Fruit fly (Drosophila melanogaster) whole organism, prepupa: ENCODE measurements around the gene gny.

Source experiments
- CG11762 ChIP-seq: fragments of 200-800 bp; sonication (Bioruptor generic); optimal IDR thresholded peaks from 3 replicates; lab custom pipeline; 2016; ENCODE audit warnings: missing biosample characterization, missing genetic modification characterization; ENCODE audit not compliant: insufficient read depth
- CG15336 ChIP-seq: fragments of 200-800 bp; sonication (Bioruptor generic); IDR thresholded peaks from 2 replicates; pipeline ENCODE4 v1.3.6; 2022; ENCODE audit warnings: missing biosample characterization, missing genetic modification characterization
- CG1621 ChIP-seq: fragments of 200-800 bp; sonication (Bioruptor generic); optimal IDR thresholded peaks from 3 replicates; lab custom pipeline; 2018; ENCODE audit warnings: missing biosample characterization, mild to moderate bottlenecking, missing genetic modification characterization
- CG16779 ChIP-seq: fragments of 200-800 bp; sonication (Bioruptor generic); optimal IDR thresholded peaks from 3 replicates; lab custom pipeline; 2017; ENCODE audit warnings: missing biosample characterization, mild to moderate bottlenecking, missing genetic modification characterization
- CG3032 ChIP-seq: fragments of 200-800 bp; optimal IDR thresholded peaks from 2 replicates; lab custom pipeline; 2019; ENCODE audit warnings: missing biosample characterization, mild to moderate bottlenecking, missing genetic modification characterization, moderate library complexity
- CG34406 ChIP-seq: fragments of 200-800 bp; sonication (Bioruptor generic); optimal IDR thresholded peaks from 3 replicates; lab custom pipeline; 2016; ENCODE audit warnings: missing biosample characterization, missing genetic modification characterization
- CG4318 ChIP-seq: fragments of 200-800 bp; sonication (Bioruptor generic); optimal IDR thresholded peaks from 3 replicates; lab custom pipeline; 2017; ENCODE audit warnings: missing biosample characterization, mild to moderate bottlenecking, missing genetic modification characterization
- CG6792 ChIP-seq: fragments of 200-800 bp; sonication (Bioruptor generic); optimal IDR thresholded peaks from 3 replicates; lab custom pipeline; 2016; ENCODE audit warnings: missing biosample characterization, missing genetic modification characterization
- CG7368 ChIP-seq: fragments of 200-800 bp; sonication (Bioruptor generic); optimal IDR thresholded peaks from 3 replicates; lab custom pipeline; 2016; ENCODE audit warnings: missing biosample characterization, missing genetic modification characterization
- eg ChIP-seq: fragments of 200-800 bp; sonication (Bioruptor generic); IDR thresholded peaks from 3 replicates; pipeline ENCODE4 v1.3.6; 2022; ENCODE audit warnings: missing biosample characterization, missing genetic modification characterization
- fd85E ChIP-seq: fragments of 200-800 bp; sonication (Bioruptor generic); optimal IDR thresholded peaks from 3 replicates; lab custom pipeline; 2016; ENCODE audit warnings: missing biosample characterization, missing genetic modification characterization
- topi ChIP-seq: fragments of 200-800 bp; sonication (Bioruptor generic); optimal IDR thresholded peaks from 3 replicates; lab custom pipeline; 2016; ENCODE audit warnings: missing biosample characterization, missing genetic modification characterization

DNA sequence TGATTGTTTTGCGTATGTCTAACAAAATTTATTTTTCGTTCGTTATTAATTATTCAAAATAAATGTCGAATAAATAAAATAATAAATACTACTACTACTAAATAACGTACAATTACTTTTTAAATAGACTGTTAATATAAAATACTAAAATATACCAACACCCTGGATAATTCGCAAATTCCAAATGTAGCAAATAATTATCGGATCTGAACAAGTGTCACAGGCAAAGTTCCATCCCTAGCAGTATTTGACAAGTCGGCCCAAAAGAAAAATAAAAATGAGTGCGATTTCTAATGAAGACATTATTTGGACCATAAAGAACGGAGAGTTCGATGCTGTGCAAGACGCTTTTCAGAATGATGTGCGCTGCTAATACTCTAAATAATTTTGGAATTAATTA lies 38.5 kb upstream of the gny start, which contains the start of gene CG31715:
- TF ChIP-seq topi (GFP tag; lab: Kevin White, UChicago) (no peak), CG3032 (tag; lab: Kevin White, UChicago) (no peak), CG6792 (GFP tag; lab: Kevin White, UChicago) (no peak), fd85E (GFP tag; lab: Kevin White, UChicago) (no peak), CG15336 (GFP tag; lab: Robert Waterston, UW) (no peak; the same call in 1 of the 2 replicates), CG16779 (no peak), CG1621 (tag; lab: Kevin White, UChicago) (no peak), CG4318 (no peak), CG34406 (GFP tag; lab: Kevin White, UChicago) (no peak), eg (GFP tag; lab: Robert Waterston, UW) (no peak), CG7368 (no peak), CG11762 (GFP tag; lab: Kevin White, UChicago) (no peak)
